Worm (Caenorhabditis elegans) whole organism, mixed stage, embryonic: ENCODE measurements around the gene F48B9.8.

ENCODE experiments used
- blmp-1 ChIP-seq: fragments of 150-350 bp; optimal IDR thresholded peaks from 2 replicates; lab custom pipeline; 2014; ENCODE audit warnings: missing biosample characterization, missing genetic modification characterization
- ces-1 ChIP-seq: fragments of 150-350 bp; optimal IDR thresholded peaks from 2 replicates; lab custom pipeline; 2014; ENCODE audit warnings: missing biosample characterization, missing genetic modification reagents, missing genetic modification characterization
- lin-32 ChIP-seq: fragments of 200-800 bp; sonication (Bioruptor generic); optimal IDR thresholded peaks from 2 replicates; lab custom pipeline; 2018; ENCODE audit warnings: mild to moderate bottlenecking, missing genetic modification characterization, missing compliant biosample characterization
- lsy-2 ChIP-seq: fragments of 150-350 bp; optimal IDR thresholded peaks from 2 replicates; lab custom pipeline; 2014; ENCODE audit warnings: missing biosample characterization, missing genetic modification characterization
- mab-5 ChIP-seq: fragments of 150-350 bp; optimal IDR thresholded peaks from 2 replicates; lab custom pipeline; 2014; ENCODE audit warnings: missing biosample characterization, missing genetic modification characterization
- nhr-12 ChIP-seq: fragments of 150-350 bp; optimal IDR thresholded peaks from 2 replicates; lab custom pipeline; 2014; ENCODE audit warnings: missing biosample characterization, missing genetic modification characterization
- nhr-237 ChIP-seq: fragments of 150-350 bp; optimal IDR thresholded peaks from 2 replicates; lab custom pipeline; 2014; ENCODE audit warnings: missing biosample characterization, missing genetic modification characterization
- nhr-28 ChIP-seq: fragments of 150-350 bp; optimal IDR thresholded peaks from 2 replicates; lab custom pipeline; 2014; ENCODE audit warnings: missing biosample characterization, missing genetic modification characterization
- nhr-76 ChIP-seq: sonication (generic microtip); optimal IDR thresholded peaks from 2 replicates; lab custom pipeline; 2017; ENCODE audit warnings: missing biosample characterization, missing genetic modification characterization
- pha-4 ChIP-seq: fragments of 150-350 bp; optimal IDR thresholded peaks from 2 replicates; lab custom pipeline; 2018; ENCODE audit warnings: missing biosample characterization, missing genetic modification reagents, missing genetic modification characterization
- sem-2 ChIP-seq: fragments of 200-800 bp; sonication (Bioruptor generic); optimal IDR thresholded peaks from 2 replicates; lab custom pipeline; 2018; ENCODE audit warnings: mild to moderate bottlenecking, missing genetic modification characterization, missing compliant biosample characterization
- ztf-11 ChIP-seq: fragments of 150-350 bp; optimal IDR thresholded peaks from 2 replicates; lab custom pipeline; 2014; ENCODE audit warnings: missing biosample characterization, missing genetic modification characterization

ce11 chrX:2203760-2204159 is 27.5 kb upstream of the F48B9.8 start, which contains the start of gene T24C12.3:
- TF ChIP-seq nhr-237 (no peak), ces-1 (GFP tag; lab: Kevin White, UChicago) (no peak), nhr-28 (tag; lab: Kevin White, UChicago) (no peak), lin-32 (no peak), lsy-2 (no peak), ztf-11 (tag; lab: Kevin White, UChicago) (no peak), mab-5 (tag; lab: Kevin White, UChicago) (no peak), sem-2 (no peak), nhr-12 (no peak), pha-4 (tag; lab: Kevin White, UChicago) (no peak), blmp-1 (tag; lab: Kevin White, UChicago) (no peak), nhr-76 (tag; lab: Kevin White, UChicago) (no peak)
